Fruit fly (Drosophila melanogaster): ENCODE data around the gene Appl.
A peak's percentile ranks its signal among the peaks of the same experiment; 100 is the strongest.

Gene Appl

dm6 chrX:512527-512926 is 17.8 kb upstream of the Appl start:
- peak; percentile 67 for TF ChIP-seq Eip78C (GFP tag)
- no peak for TF ChIP-seq vri (GFP tag; optimal IDR thresholded peaks at IDR 0.05)
- peak; percentile 25 for TF ChIP-seq svp (GFP tag)

dm6 chrX:515676-516075 is 14.6 kb upstream of the Appl start:
- peak; percentile 49 for TF ChIP-seq fkh (GFP tag; optimal IDR thresholded peaks at IDR 0.05)
- TF ChIP-seq cyc (GFP tag; optimal IDR thresholded peaks at IDR 0.05) = no peak

dm6 chrX:518858-519257 is 11.4 kb upstream of the Appl start:
- no peak for TF ChIP-seq OdsH (GFP tag; optimal IDR thresholded peaks at IDR 0.05)
- no peak for TF ChIP-seq topi (GFP tag; optimal IDR thresholded peaks at IDR 0.05)
- TF ChIP-seq Gug (GFP tag; IDR thresholded peaks at IDR 0.05) = no peak
- no peak for TF ChIP-seq CG10669 (GFP tag; optimal IDR thresholded peaks at IDR 0.05)
- no peak for TF ChIP-seq svp (GFP tag)
- no peak for TF ChIP-seq lz (GFP tag; optimal IDR thresholded peaks at IDR 0.05)
- TF ChIP-seq CG3919 (GFP tag; optimal IDR thresholded peaks at IDR 0.05) = no peak
- TF ChIP-seq CG4318 (GFP tag; optimal IDR thresholded peaks at IDR 0.05) = no peak
- no peak for TF ChIP-seq dsx (GFP tag; optimal IDR thresholded peaks at IDR 0.05; ENCODE audit: poor library complexity, severe bottlenecking)
- TF ChIP-seq Sox14 (GFP tag; optimal IDR thresholded peaks at IDR 0.05) = no peak
- no peak for TF ChIP-seq Ets21C (GFP tag; optimal IDR thresholded peaks at IDR 0.05)
- TF ChIP-seq dac (GFP tag; optimal IDR thresholded peaks at IDR 0.05) = no peak
- TF ChIP-seq Sox102F (GFP tag; optimal IDR thresholded peaks at IDR 0.05) = no peak
- no peak for TF ChIP-seq esn (GFP tag; optimal IDR thresholded peaks at IDR 0.05)

- peak; percentile 50 for TF ChIP-seq Eip78C (GFP tag)
- no peak for TF ChIP-seq Hr38 (GFP tag; optimal IDR thresholded peaks at IDR 0.05)
- no peak for TF ChIP-seq dsx (GFP tag; optimal IDR thresholded peaks at IDR 0.05; ENCODE audit: poor library complexity, severe bottlenecking)
- TF ChIP-seq ss (GFP tag; optimal IDR thresholded peaks at IDR 0.05) = peak in 1 of 2 experiments; percentile 7
- peak; percentile 12 for TF ChIP-seq vri (GFP tag; optimal IDR thresholded peaks at IDR 0.05)
Observed at dm6 chrX:520215-520861, 10.0 kb upstream of the Appl start.

- no peak for TF ChIP-seq achi (GFP tag; optimal IDR thresholded peaks at IDR 0.05)
- TF ChIP-seq Eip78C (GFP tag) = peak; percentile 23
- no peak for TF ChIP-seq CG31627 (GFP tag; optimal IDR thresholded peaks at IDR 0.05)
- no peak for TF ChIP-seq cyc (GFP tag; optimal IDR thresholded peaks at IDR 0.05)
- no peak for TF ChIP-seq Eip93F (GFP tag; optimal IDR thresholded peaks at IDR 0.05)
- no peak for TF ChIP-seq CG16779 (tag; optimal IDR thresholded peaks at IDR 0.05)
- no peak for TF ChIP-seq topi (GFP tag; optimal IDR thresholded peaks at IDR 0.05)
Observed at dm6 chrX:521683-522082, 8.6 kb upstream of the Appl start.

dm6 chrX:522357-523043 is 7.8 kb upstream of the Appl start:
- TF ChIP-seq CG32006 (GFP tag; optimal IDR thresholded peaks at IDR 0.05) (peak; percentile 53), CG3032 (tag; optimal IDR thresholded peaks at IDR 0.05) (peak; percentile 43), achi (GFP tag; optimal IDR thresholded peaks at IDR 0.05) (peak; percentile 61), cyc (GFP tag; optimal IDR thresholded peaks at IDR 0.05) (peak; percentile 74), CG3919 (GFP tag; optimal IDR thresholded peaks at IDR 0.05) (peak; percentile 82), dac (GFP tag; optimal IDR thresholded peaks at IDR 0.05) (peak; percentile 61), spab (GFP tag; optimal IDR thresholded peaks at IDR 0.05) (peak; percentile 13), CG8319 (GFP tag; optimal IDR thresholded peaks at IDR 0.05) (peak; percentile 58), CG11294 (GFP tag; IDR thresholded peaks at IDR 0.05) (peak; percentile 56; the same call in 1 of the 2 replicates), OdsH (GFP tag; optimal IDR thresholded peaks at IDR 0.05) (peak; percentile 72), Eip75B (GFP tag; optimal IDR thresholded peaks at IDR 0.05) (peak; percentile 59), Ets96B (tag; optimal IDR thresholded peaks at IDR 0.05) (peak; percentile 48), salr (GFP tag; optimal IDR thresholded peaks at IDR 0.05) (peak; percentile 38 to 41), Met (GFP tag; optimal IDR thresholded peaks at IDR 0.05) (peak; percentile 80), CG8119 (GFP tag; IDR thresholded peaks at IDR 0.05) (peak; percentile 55; the same call in 1 of the 3 replicates), Hr4 (GFP tag; optimal IDR thresholded peaks at IDR 0.05) (peak; percentile 62), fd59A (GFP tag; optimal IDR thresholded peaks at IDR 0.05) (peak; percentile 52), dsx (GFP tag; optimal IDR thresholded peaks at IDR 0.05; ENCODE audit: poor library complexity, severe bottlenecking) (peak; percentile 45), eg (GFP tag; IDR thresholded peaks at IDR 0.05) (peak; percentile 82), CG4318 (GFP tag; optimal IDR thresholded peaks at IDR 0.05) (peak; percentile 50), CG34406 (GFP tag; optimal IDR thresholded peaks at IDR 0.05) (peak; percentile 58), CG11762 (GFP tag; optimal IDR thresholded peaks at IDR 0.05; ENCODE audit: insufficient read depth) (peak; percentile 52)

Measured in whole organism, prepupa.